Worm (Caenorhabditis elegans) whole organism, young adult: Measurements from ENCODE around the gene gtf-2E2.

Source experiments
- B0035.1 ChIP-seq: sonication (generic microtip); optimal IDR thresholded peaks from 2 replicates; lab custom pipeline; 2016; ENCODE audit warnings: missing genetic modification characterization, mild to moderate bottlenecking, missing compliant biosample characterization, missing genotype, missing genetic modification reagents
- F37B4.10 ChIP-seq: fragments of 200-800 bp; sonication (Bioruptor generic); IDR thresholded peaks from 2 replicates; pipeline ENCODE4 v1.3.6; 2022; ENCODE audit warnings: missing genetic modification characterization, missing compliant biosample characterization
- Y79H2A.3 ChIP-seq: fragments of 200-800 bp; sonication (Bioruptor generic); conservative IDR thresholded peaks from 2 replicates; pipeline ENCODE4 v1.3.6; 2022; ENCODE audit warnings: missing genetic modification reagents, missing genetic modification characterization, missing compliant biosample characterization
- aptf-3 ChIP-seq: fragments of 200-800 bp; sonication (Bioruptor generic); IDR thresholded peaks from 2 replicates; pipeline ENCODE4 v1.3.6; 2022; ENCODE audit warnings: missing genetic modification characterization, missing compliant biosample characterization
- athp-1 ChIP-seq: sonication (generic microtip); optimal IDR thresholded peaks from 2 replicates; lab custom pipeline; 2017; ENCODE audit warnings: mild to moderate bottlenecking, missing genetic modification characterization, missing compliant biosample characterization
- cebp-1 ChIP-seq, 2 experiments: fragments of 200-800 bp in 1 of 2; sonication (Bioruptor generic) in 1 of 2; sonication (generic microtip) in 1 of 2; IDR thresholded peaks in 1 of 2; optimal IDR thresholded peaks in 1 of 2; 2 replicates each; pipeline versions ENCODE4 v1.3.6 to Lab custom; 2017 to 2022; ENCODE audit warnings: missing compliant biosample characterization in 2 of 2, missing genetic modification characterization in 2 of 2, mild to moderate bottlenecking in 1 of 2, missing genetic modification reagents in 1 of 2, moderate library complexity in 1 of 2
- efl-1 ChIP-seq: fragments of 150-350 bp; optimal IDR thresholded peaks from 2 replicates; lab custom pipeline; 2014; ENCODE audit warnings: missing biosample characterization, missing genetic modification reagents, missing genetic modification characterization
- fkh-3 ChIP-seq: sonication (generic microtip); optimal IDR thresholded peaks from 2 replicates; lab custom pipeline; 2016; ENCODE audit warnings: mild to moderate bottlenecking, missing genetic modification characterization, missing compliant biosample characterization
- hlh-12 ChIP-seq: sonication (generic microtip); optimal IDR thresholded peaks from 2 replicates; lab custom pipeline; 2016; ENCODE audit warnings: missing genetic modification characterization, missing compliant biosample characterization
- madf-3 ChIP-seq: fragments of 200-800 bp; sonication (Bioruptor generic); IDR thresholded peaks from 2 replicates; pipeline ENCODE4 v1.3.6; 2022; ENCODE audit warnings: missing genetic modification reagents, missing genetic modification characterization, missing compliant biosample characterization
- pha-4 ChIP-seq: fragments of 150-350 bp; sonication (generic microtip); optimal IDR thresholded peaks from 2 replicates; lab custom pipeline; 2014; ENCODE audit warnings: missing biosample characterization, missing genetic modification reagents, missing genetic modification characterization
- sdz-38 ChIP-seq: sonication (generic microtip); optimal IDR thresholded peaks from 2 replicates; lab custom pipeline; 2016; ENCODE audit warnings: missing genotype, missing genetic modification characterization, missing compliant biosample characterization

DNA sequence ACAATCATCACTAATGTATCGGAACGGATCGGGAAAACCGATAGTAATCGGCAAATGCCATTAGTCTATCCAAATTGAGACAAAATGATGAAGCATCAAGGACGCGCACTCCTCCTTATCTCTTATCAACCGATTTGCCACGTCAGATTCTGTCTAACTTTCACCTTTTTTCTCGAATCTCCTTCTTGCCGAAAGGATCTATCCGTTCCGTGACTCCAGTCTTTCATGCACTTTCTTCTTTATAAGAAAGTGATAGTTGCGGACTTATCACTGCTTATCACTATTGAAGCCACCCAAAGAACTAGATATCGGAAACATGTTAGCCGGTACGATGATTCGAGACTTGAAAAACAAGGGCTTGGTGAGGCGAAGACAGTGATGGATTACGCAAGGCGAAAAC, 40.3 kb downstream of the gtf-2E2 start:
- no peak for TF ChIP-seq cebp-1 (GFP tag; IDR thresholded peaks at IDR 0.05; lab: Robert Waterston, UW)
- TF ChIP-seq cebp-1 (tag; optimal IDR thresholded peaks at IDR 0.05; lab: Kevin White, UChicago): no peak
- TF ChIP-seq efl-1: no peak
- no peak for TF ChIP-seq fkh-3 (tag; lab: Kevin White, UChicago)
- no peak for TF ChIP-seq aptf-3 (GFP tag; lab: Robert Waterston, UW)
- no peak for TF ChIP-seq athp-1
- TF ChIP-seq F37B4.10: no peak
- no peak for TF ChIP-seq Y79H2A.3 (GFP tag; lab: Robert Waterston, UW)
- no peak for TF ChIP-seq madf-3 (GFP tag; lab: Robert Waterston, UW)
- no peak for TF ChIP-seq B0035.1
- TF ChIP-seq sdz-38: no peak
- no peak for TF ChIP-seq pha-4
- no peak for TF ChIP-seq hlh-12 (tag; lab: Kevin White, UChicago)
